Fruit fly (Drosophila melanogaster) whole organism, embryonic: ENCODE results near the gene CG9948.

Experiments used
- Atf3 ChIP-seq: fragments of 200-800 bp; sonication (Bioruptor generic); optimal IDR thresholded peaks from 3 replicates; lab custom pipeline; 2016; ENCODE audit warnings: missing biosample characterization, missing genetic modification characterization
- Awh ChIP-seq: fragments of 200-800 bp; sonication (Bioruptor generic); IDR thresholded peaks from 2 replicates; pipeline ENCODE4, ENCODE4 v1.3.6; 2022; ENCODE audit warnings: missing biosample characterization, missing genetic modification characterization
- Bteb2 ChIP-seq: fragments of 200-800 bp; sonication (Bioruptor generic); optimal IDR thresholded peaks from 2 replicates; lab custom pipeline; 2016; ENCODE audit warnings: missing biosample characterization, missing genetic modification characterization
- CG10959 ChIP-seq: fragments of 200-800 bp; sonication (Bioruptor generic); IDR thresholded peaks from 2 replicates; pipeline ENCODE4 v1.3.6; 2022; ENCODE audit warnings: missing biosample characterization, missing genetic modification characterization
- CG11247 ChIP-seq: fragments of 200-800 bp; sonication (Bioruptor generic); IDR thresholded peaks from 2 replicates; pipeline ENCODE4 v1.3.6; 2022; ENCODE audit warnings: missing biosample characterization, missing genetic modification characterization
- CG1233 ChIP-seq: fragments of 200-800 bp; sonication (Bioruptor generic); optimal IDR thresholded peaks from 4 replicates; lab custom pipeline; 2018; ENCODE audit warnings: missing biosample characterization, mild to moderate bottlenecking, missing genetic modification characterization
- CG16779 ChIP-seq: fragments of 200-800 bp; sonication (Bioruptor generic); IDR thresholded peaks from 2 replicates; pipeline ENCODE4 v1.3.6; 2022; ENCODE audit warnings: missing biosample characterization, missing genetic modification characterization
- CG2129 ChIP-seq: fragments of 200-800 bp; sonication (Bioruptor generic); IDR thresholded peaks from 2 replicates; pipeline ENCODE4 v1.3.6; 2022; ENCODE audit warnings: missing biosample characterization, missing genetic modification characterization; ENCODE audit not compliant: partially characterized antibody
- CG34422 ChIP-seq: fragments of 200-800 bp; sonication (Bioruptor generic); IDR thresholded peaks from 3 replicates; pipeline ENCODE4 v1.3.6; 2022; ENCODE audit warnings: missing biosample characterization, missing genetic modification characterization
- CG3995 ChIP-seq: fragments of 200-800 bp; sonication (Bioruptor generic); optimal IDR thresholded peaks from 3 replicates; lab custom pipeline; 2016; ENCODE audit warnings: missing biosample characterization, missing genetic modification characterization
- CG6254 ChIP-seq: fragments of 200-800 bp; sonication (Bioruptor generic); optimal IDR thresholded peaks from 3 replicates; lab custom pipeline; 2017; ENCODE audit warnings: mild to moderate bottlenecking, missing biosample characterization, missing genetic modification reagents, missing genetic modification characterization
- CG7357 ChIP-seq: fragments of 200-800 bp; sonication (Bioruptor generic); IDR thresholded peaks from 3 replicates; pipeline ENCODE4 v1.3.6; 2022; ENCODE audit warnings: missing biosample characterization, missing genetic modification characterization
- CG7786 ChIP-seq: fragments of 200-800 bp; sonication (Bioruptor generic); optimal IDR thresholded peaks from 2 replicates; lab custom pipeline; 2016; ENCODE audit warnings: missing biosample characterization, missing genetic modification characterization
- CG8281 ChIP-seq: fragments of 200-800 bp; sonication (Bioruptor generic); optimal IDR thresholded peaks from 2 replicates; lab custom pipeline; 2018; ENCODE audit warnings: missing biosample characterization, mild to moderate bottlenecking, missing genetic modification characterization, moderate library complexity
- CG8290 ChIP-seq, 3 experiments: fragments of 200-800 bp; sonication (Bioruptor generic); optimal IDR thresholded peaks; 2 replicates each; lab custom pipeline; 2016 to 2019; ENCODE audit warnings: missing biosample characterization in 3 of 3, missing genetic modification characterization in 3 of 3, mild to moderate bottlenecking in 2 of 3, moderate library complexity in 1 of 3
- CG8478 ChIP-seq: fragments of >200 bp; optimal IDR thresholded peaks from 2 replicates; lab custom pipeline; 2018
- CTCF ChIP-seq: fragments of 200-800 bp; sonication (Bioruptor generic); optimal IDR thresholded peaks from 2 replicates; lab custom pipeline; 2017; ENCODE audit warnings: missing biosample characterization, mild to moderate bottlenecking, missing genetic modification characterization, moderate library complexity
- Doc2 ChIP-seq: fragments of 200-800 bp; sonication (Bioruptor generic); IDR thresholded peaks from 2 replicates; pipeline ENCODE4 v1.3.6; 2022; ENCODE audit warnings: missing biosample characterization, missing genetic modification characterization
- Dref ChIP-seq: fragments of 200-800 bp; sonication (Bioruptor generic); IDR thresholded peaks from 2 replicates; pipeline ENCODE4 v1.3.6; 2022; ENCODE audit warnings: missing biosample characterization, missing genetic modification characterization
- ERR ChIP-seq: fragments of 200-800 bp; sonication (Bioruptor generic); optimal IDR thresholded peaks from 2 replicates; lab custom pipeline; 2016; ENCODE audit warnings: missing biosample characterization, missing genetic modification characterization
- Gsc ChIP-seq: fragments of 200-800 bp; sonication (Bioruptor generic); IDR thresholded peaks from 2 replicates; pipeline ENCODE4 v1.3.6; 2022; ENCODE audit warnings: missing biosample characterization, missing genetic modification characterization
- HLH4C ChIP-seq: fragments of 200-800 bp; sonication (Bioruptor generic); IDR thresholded peaks from 3 replicates; pipeline ENCODE4 v1.3.6; 2022; ENCODE audit warnings: missing biosample characterization, missing genetic modification characterization; ENCODE audit not compliant: partially characterized antibody
- Lpt ChIP-seq: fragments of >200 bp; optimal IDR thresholded peaks from 2 replicates; lab custom pipeline; 2018; ENCODE audit warnings: missing biosample characterization, missing genetic modification characterization
- Mrtf ChIP-seq: fragments of 200-800 bp; sonication (Bioruptor generic); IDR thresholded peaks from 3 replicates; pipeline ENCODE4 v1.3.6; 2022; ENCODE audit warnings: missing biosample characterization, missing genetic modification characterization
- PHDP ChIP-seq: fragments of 200-800 bp; sonication (Bioruptor generic); optimal IDR thresholded peaks from 3 replicates; lab custom pipeline; 2018; ENCODE audit warnings: missing biosample characterization, mild to moderate bottlenecking, missing genetic modification characterization, moderate library complexity
- Poxn ChIP-seq: fragments of 200-800 bp; sonication (Bioruptor generic); IDR thresholded peaks from 2 replicates; pipeline ENCODE4 v1.3.6; 2022; ENCODE audit warnings: missing biosample characterization, missing genetic modification characterization
- bab2 ChIP-seq: fragments of 200-800 bp; sonication (Bioruptor generic); optimal IDR thresholded peaks from 2 replicates; lab custom pipeline; 2016; ENCODE audit warnings: missing biosample characterization, missing genetic modification characterization
- cato ChIP-seq: fragments of 200-800 bp; sonication (Bioruptor generic); optimal IDR thresholded peaks from 2 replicates; lab custom pipeline; 2016; ENCODE audit warnings: missing biosample characterization, missing genetic modification characterization, borderline replicate concordance
- caup ChIP-seq: fragments of 200-800 bp; sonication (Bioruptor generic); optimal IDR thresholded peaks from 3 replicates; lab custom pipeline; 2017; ENCODE audit warnings: missing biosample characterization, mild to moderate bottlenecking, missing genetic modification characterization, moderate library complexity; ENCODE audit not compliant: severe bottlenecking
- cg ChIP-seq: fragments of 200-800 bp; sonication (Bioruptor generic); optimal IDR thresholded peaks from 3 replicates; lab custom pipeline; 2019; ENCODE audit warnings: missing biosample characterization, mild to moderate bottlenecking, missing genetic modification characterization, moderate library complexity
- chm ChIP-seq: fragments of 200-800 bp; sonication (Bioruptor generic); IDR thresholded peaks from 2 replicates; pipeline ENCODE4 v1.3.6; 2022; ENCODE audit warnings: missing biosample characterization, missing genetic modification characterization
- croc ChIP-seq: fragments of 200-800 bp; sonication (Bioruptor generic); conservative IDR thresholded peaks from 3 replicates; pipeline ENCODE4 v1.3.6; 2022; ENCODE audit warnings: missing biosample characterization, missing genetic modification characterization
- dpn ChIP-seq, 2 experiments: fragments of 200-800 bp; sonication (Bioruptor generic); optimal IDR thresholded peaks; 3 replicates each; lab custom pipeline; 2016; ENCODE audit warnings: missing biosample characterization in 2 of 2, missing genetic modification characterization in 2 of 2
- dysf ChIP-seq: fragments of 200-800 bp; sonication (Bioruptor generic); IDR thresholded peaks from 3 replicates; pipeline ENCODE4 v1.3.6; 2022; ENCODE audit warnings: missing biosample characterization, missing genetic modification characterization
- fd102C ChIP-seq: fragments of 200-800 bp; sonication (Bioruptor generic); optimal IDR thresholded peaks from 2 replicates; lab custom pipeline; 2018; ENCODE audit warnings: missing biosample characterization, mild to moderate bottlenecking, missing genetic modification characterization, moderate library complexity
- grau ChIP-seq: fragments of 200-800 bp; optimal IDR thresholded peaks from 3 replicates; lab custom pipeline; 2019; ENCODE audit warnings: missing biosample characterization, mild to moderate bottlenecking, missing genetic modification characterization, moderate library complexity
- her ChIP-seq: fragments of 200-800 bp; sonication (Bioruptor generic); optimal IDR thresholded peaks from 2 replicates; lab custom pipeline; 2016; ENCODE audit warnings: missing biosample characterization, missing genetic modification characterization
- lab ChIP-seq: fragments of 200-800 bp; sonication (Bioruptor generic); optimal IDR thresholded peaks from 3 replicates; lab custom pipeline; 2017; ENCODE audit warnings: missing biosample characterization, missing genetic modification characterization, mild to moderate bottlenecking, moderate library complexity, missing genetic modification reagents
- lola ChIP-seq, 3 experiments: fragments of >200 bp in 2 of 3; fragments of 200-800 bp in 1 of 3; sonication (Bioruptor generic) in 1 of 3; optimal IDR thresholded peaks; 2 replicates each; lab custom pipeline; 2017 to 2019; ENCODE audit warnings: missing biosample characterization in 3 of 3, missing genetic modification characterization in 3 of 3, mild to moderate bottlenecking in 1 of 3, moderate library complexity in 1 of 3
- mam ChIP-seq: fragments of 200-800 bp; sonication (Bioruptor generic); optimal IDR thresholded peaks from 3 replicates; lab custom pipeline; 2016; ENCODE audit warnings: missing biosample characterization, missing genetic modification characterization
- nerfin-1 ChIP-seq: fragments of 200-800 bp; sonication (Bioruptor generic); optimal IDR thresholded peaks from 3 replicates; lab custom pipeline; 2019; ENCODE audit warnings: missing biosample characterization, mild to moderate bottlenecking, missing genetic modification characterization, moderate library complexity
- nmo ChIP-seq: fragments of 200-800 bp; sonication (Bioruptor generic); optimal IDR thresholded peaks from 2 replicates; lab custom pipeline; 2018; ENCODE audit warnings: missing biosample characterization, mild to moderate bottlenecking, missing genetic modification characterization, moderate library complexity
- p53 ChIP-seq: fragments of 200-800 bp; sonication (Bioruptor generic); optimal IDR thresholded peaks from 2 replicates; lab custom pipeline; 2016; ENCODE audit warnings: missing biosample characterization, missing genetic modification characterization
- peb ChIP-seq: fragments of 200-800 bp; sonication (Bioruptor generic); IDR thresholded peaks from 2 replicates; pipeline ENCODE4 v1.3.6; 2022; ENCODE audit warnings: missing biosample characterization, missing genetic modification characterization
- ranshi ChIP-seq: fragments of 200-800 bp; sonication (Bioruptor generic); IDR thresholded peaks from 2 replicates; pipeline ENCODE4 v1.3.6; 2022; ENCODE audit warnings: missing biosample characterization, missing genetic modification characterization
- rib ChIP-seq: fragments of 200-800 bp; sonication (Bioruptor generic); IDR thresholded peaks from 2 replicates; pipeline ENCODE4 v1.3.6; 2022; ENCODE audit warnings: missing biosample characterization, missing genetic modification characterization
- so ChIP-seq: fragments of 200-800 bp; sonication (Bioruptor generic); IDR thresholded peaks from 3 replicates; pipeline ENCODE4 v1.3.6; 2022; ENCODE audit warnings: missing biosample characterization, missing genetic modification characterization
- tgo ChIP-seq: fragments of 200-800 bp; sonication (Bioruptor generic); IDR thresholded peaks from 3 replicates; pipeline ENCODE4 v1.3.6; 2022; ENCODE audit warnings: missing biosample characterization, missing genetic modification characterization
- wek ChIP-seq: fragments of 200-800 bp; sonication (Bioruptor generic); optimal IDR thresholded peaks from 3 replicates; lab custom pipeline; 2018; ENCODE audit warnings: missing biosample characterization, mild to moderate bottlenecking, missing genetic modification characterization, moderate library complexity

CG9948 gene

DNA sequence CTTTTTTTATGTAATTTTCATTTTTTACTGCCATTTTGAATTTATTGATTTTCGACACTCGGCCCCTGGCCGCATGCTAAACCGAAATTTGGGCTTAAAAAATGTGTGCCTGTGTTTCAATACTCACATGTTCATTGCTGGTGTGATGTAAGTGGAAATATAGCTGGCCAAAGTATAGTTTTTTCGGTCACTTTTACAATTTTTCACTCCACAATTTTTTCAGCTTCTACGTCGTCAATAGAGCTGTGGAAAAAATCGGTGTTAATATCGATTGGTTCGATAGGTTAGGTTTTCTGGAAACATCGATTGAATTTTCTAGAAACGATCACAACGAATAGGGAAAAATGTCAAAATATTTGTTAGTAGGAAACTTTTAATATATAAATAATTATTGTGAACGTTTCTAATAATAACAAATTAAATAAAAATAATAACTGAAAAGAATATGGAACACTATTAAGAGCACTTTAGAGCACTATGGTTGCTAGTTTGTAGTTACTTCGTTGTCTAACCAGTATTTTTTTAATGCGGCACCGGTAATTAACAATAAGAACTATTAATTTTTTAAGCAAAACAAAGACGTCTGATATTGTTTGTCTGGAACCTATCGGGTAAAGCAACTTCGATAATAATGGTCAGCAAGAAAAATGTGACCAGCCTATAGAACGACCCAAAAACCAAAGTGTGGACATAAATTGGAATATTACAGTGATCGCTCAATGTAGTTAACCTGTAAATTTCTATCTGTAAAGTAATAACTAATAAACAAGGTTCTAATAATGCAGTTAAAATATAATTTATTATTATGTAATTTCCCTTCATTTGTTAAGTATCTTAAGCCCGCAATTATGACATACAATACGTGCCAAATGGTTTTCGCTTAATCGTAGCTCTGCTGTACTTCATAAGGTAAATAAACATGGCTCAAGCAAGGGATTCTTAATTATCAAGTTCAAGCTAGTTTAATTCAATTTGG lies at the start of gene CG9948, which contains the start of gene CG10077 (continued):
- peak; percentile 21 for TF ChIP-seq ERR (GFP tag; lab: Kevin White, UChicago)
- TF ChIP-seq Lpt = no peak
- TF ChIP-seq CG8290 (GFP tag; optimal IDR thresholded peaks at IDR 0.05; lab: Kevin White, UChicago) = peak; percentile 71
- peak; percentile 45 to 87 for TF ChIP-seq CG8290 (tag; optimal IDR thresholded peaks at IDR 0.05; lab: Kevin White, UChicago)
- TF ChIP-seq bab2 (GFP tag; lab: Kevin White, UChicago) = peak; percentile 73
- TF ChIP-seq Mrtf = peak; percentile 88
- peak; percentile 90 for TF ChIP-seq chm (GFP tag; lab: Robert Waterston, UW)
- peak; percentile 85 for TF ChIP-seq nerfin-1 (tag; lab: Kevin White, UChicago)
- TF ChIP-seq ranshi = peak; percentile 91
- TF ChIP-seq HLH4C (GFP tag; lab: Robert Waterston, UW) = peak; percentile 89
- peak; percentile 87 for TF ChIP-seq Dref (GFP tag; lab: Robert Waterston, UW)
- TF ChIP-seq Poxn (GFP tag; lab: Robert Waterston, UW) = peak; percentile 66; the same call in 1 of the 2 replicates
- TF ChIP-seq Bteb2 (GFP tag; lab: Kevin White, UChicago) = peak; percentile 37
- TF ChIP-seq tgo = peak; percentile 91
- TF ChIP-seq CG7357 (GFP tag; lab: Robert Waterston, UW) = peak; percentile 77
- TF ChIP-seq CG3995 = peak; percentile 38
- peak; percentile 84 for TF ChIP-seq Awh
- peak; percentile 75 for TF ChIP-seq CG6254
- TF ChIP-seq grau (tag; lab: Kevin White, UChicago) = peak; percentile 100
- TF ChIP-seq Gsc = peak; percentile 66
- peak; percentile 80 for TF ChIP-seq CG11247 (GFP tag; lab: Robert Waterston, UW)
- no peak for TF ChIP-seq CTCF (GFP tag; lab: Kevin White, UChicago)
- TF ChIP-seq caup = peak; percentile 82
- TF ChIP-seq peb = peak; percentile 84
- peak; percentile 93 for TF ChIP-seq dysf (GFP tag; lab: Robert Waterston, UW)
- no peak for TF ChIP-seq cg
- peak; percentile 92 for TF ChIP-seq PHDP
- 0 out of 2 replicates have a peak, but pooled peaks have one; percentile 44 for TF ChIP-seq CG16779 (GFP tag; lab: Robert Waterston, UW)
- peak; percentile 83 for TF ChIP-seq CG10959 (GFP tag; lab: Robert Waterston, UW)
- TF ChIP-seq CG7786 (GFP tag; lab: Kevin White, UChicago) = peak; percentile 6
- peak; percentile 59 for TF ChIP-seq wek (GFP tag; lab: Kevin White, UChicago)
- TF ChIP-seq rib (GFP tag; lab: Robert Waterston, UW) = peak; percentile 62
- peak; percentile 79 for TF ChIP-seq cato (GFP tag; lab: Kevin White, UChicago)
- TF ChIP-seq CG2129 (GFP tag; lab: Robert Waterston, UW) = peak; percentile 64
- TF ChIP-seq fd102C (GFP tag; lab: Kevin White, UChicago) = peak; percentile 27
- peak; percentile 68 for TF ChIP-seq mam (GFP tag; lab: Kevin White, UChicago)
- TF ChIP-seq p53 (GFP tag; lab: Kevin White, UChicago) = no peak
- no peak for TF ChIP-seq CG8478 (lab: Kevin White, UChicago)
- peak; percentile 7 for TF ChIP-seq Atf3 (GFP tag; lab: Kevin White, UChicago)
- TF ChIP-seq dpn (GFP tag; optimal IDR thresholded peaks at IDR 0.05; lab: Kevin White, UChicago) = peak; percentile 58 to 90
- peak; percentile 84 for TF ChIP-seq so (GFP tag; lab: Robert Waterston, UW)
- TF ChIP-seq nmo = peak; percentile 91
- peak; percentile 69 for TF ChIP-seq CG8281 (tag; lab: Kevin White, UChicago)
- TF ChIP-seq lab = peak; percentile 93
- TF ChIP-seq Doc2 = no peak
- TF ChIP-seq CG1233 (GFP tag; lab: Kevin White, UChicago) = peak; percentile 86
- peak; percentile 86 for TF ChIP-seq croc (GFP tag; lab: Robert Waterston, UW)
- TF ChIP-seq CG34422 (GFP tag; lab: Robert Waterston, UW) = peak; percentile 94
- peak; percentile 11 for TF ChIP-seq her (GFP tag; lab: Kevin White, UChicago)
- peak in 1 of 3 experiments; percentile 87 for TF ChIP-seq lola (GFP tag; optimal IDR thresholded peaks at IDR 0.05; lab: Kevin White, UChicago)
